Fruit fly (Drosophila melanogaster): ENCODE results near the gene CG11069.
A peak's percentile ranks its signal among the peaks of the same experiment; 100 is the strongest.

CG11069 gene

dm6 chr3R:24938049-24938448 is 43.5 kb downstream of the CG11069 start, which contains the start of gene Osbp:
TSS of gene Osbp (minus strand) at chr3R:24938222.
- TF ChIP-seq Hmx (GFP tag; optimal IDR thresholded peaks at IDR 0.05) (no peak), hkb (optimal IDR thresholded peaks at IDR 0.05) (no peak), hkb (GFP tag; IDR thresholded peaks at IDR 0.05) (no peak), B-H2 (GFP tag; optimal IDR thresholded peaks at IDR 0.05) (peak; percentile 65), CG13123 (GFP tag; optimal IDR thresholded peaks at IDR 0.05) (no peak), CG6813 (GFP tag; optimal IDR thresholded peaks at IDR 0.05) (no peak), CG5953 (GFP tag; IDR thresholded peaks at IDR 0.05) (no peak), ewg (GFP tag; optimal IDR thresholded peaks at IDR 0.05) (peak; percentile 26), tna (GFP tag; IDR thresholded peaks at IDR 0.05; ENCODE audit: partially characterized antibody) (peak; percentile 63), CG14014 (GFP tag; IDR thresholded peaks at IDR 0.05) (peak; percentile 31; the same call in 1 of the 2 replicates), corto (GFP tag; optimal IDR thresholded peaks at IDR 0.05) (no peak), unc-4 (GFP tag; IDR thresholded peaks at IDR 0.05; ENCODE audit: partially characterized antibody) (peak; percentile 45), CG33213 (GFP tag; optimal IDR thresholded peaks at IDR 0.05) (no peak), CG6175 (GFP tag; IDR thresholded peaks at IDR 0.05) (no peak), Dek (tag; optimal IDR thresholded peaks at IDR 0.05) (no peak), toy (GFP tag; IDR thresholded peaks at IDR 0.05) (no peak), CG11560 (tag; IDR thresholded peaks at IDR 0.05) (no peak), CG16779 (GFP tag; IDR thresholded peaks at IDR 0.05) (no peak), lola (GFP tag; optimal IDR thresholded peaks at IDR 0.05) (no peak), zfh1 (GFP tag; IDR thresholded peaks at IDR 0.05) (0 out of 3 replicates have a peak, but pooled peaks have one; percentile 15), Max (GFP tag; optimal IDR thresholded peaks at IDR 0.05) (no peak), chif (GFP tag; optimal IDR thresholded peaks at IDR 0.05) (no peak), CG4424 (GFP tag; optimal IDR thresholded peaks at IDR 0.05) (no peak), B-H1 (GFP tag; IDR thresholded peaks at IDR 0.05) (no peak), sna (GFP tag; IDR thresholded peaks at IDR 0.05; ENCODE audit: partially characterized antibody) (peak; percentile 41; the same call in 1 of the 2 replicates), ind (GFP tag; optimal IDR thresholded peaks at IDR 0.05) (no peak), CG31441 (GFP tag; IDR thresholded peaks at IDR 0.05) (no peak), Nf-YA (GFP tag; IDR thresholded peaks at IDR 0.05) (no peak), mam (GFP tag; optimal IDR thresholded peaks at IDR 0.05) (no peak), zfh2 (GFP tag; optimal IDR thresholded peaks at IDR 0.05) (no peak), trem (tag; optimal IDR thresholded peaks at IDR 0.05) (peak; percentile 61), CG1832 (GFP tag; optimal IDR thresholded peaks at IDR 0.05) (no peak), inv (GFP tag; IDR thresholded peaks at IDR 0.05; ENCODE audit: partially characterized antibody) (peak; percentile 48; the same call in 1 of the 2 replicates), disco-r (GFP tag; optimal IDR thresholded peaks at IDR 0.05) (no peak), CG7928 (GFP tag; optimal IDR thresholded peaks at IDR 0.05) (no peak), dmrt99B (tag; optimal IDR thresholded peaks at IDR 0.05) (no peak), gem (tag; optimal IDR thresholded peaks at IDR 0.05) (no peak), sisA (GFP tag; IDR thresholded peaks at IDR 0.05) (no peak), CG12391 (tag; optimal IDR thresholded peaks at IDR 0.05) (no peak), Trl (optimal IDR thresholded peaks at IDR 0.05) (no peak), Trl (GFP tag; optimal IDR thresholded peaks at IDR 0.05) (no peak), NK7.1 (GFP tag; optimal IDR thresholded peaks at IDR 0.05) (no peak), CG6654 (GFP tag; optimal IDR thresholded peaks at IDR 0.05) (no peak), tx (GFP tag; optimal IDR thresholded peaks at IDR 0.05) (no peak), CG11247 (GFP tag; IDR thresholded peaks at IDR 0.05) (no peak), CG30431 (GFP tag; optimal IDR thresholded peaks at IDR 0.05) (no peak), Dfd (GFP tag; optimal IDR thresholded peaks at IDR 0.05) (no peak), lbe (GFP tag; optimal IDR thresholded peaks at IDR 0.05) (no peak), YL-1 (GFP tag; optimal IDR thresholded peaks at IDR 0.05) (peak; percentile 86), Atf-2 (GFP tag; optimal IDR thresholded peaks at IDR 0.05) (no peak), yki (optimal IDR thresholded peaks at IDR 0.05) (no peak), kay (GFP tag; optimal IDR thresholded peaks at IDR 0.05) (no peak), GATAe (GFP tag; conservative IDR thresholded peaks at IDR 0.05) (no peak)
